Worm (Caenorhabditis elegans): ENCODE results near the gene nhr-22.

The nhr-22 gene

ce11 chrII:6489711-6490184 is 40.2 kb upstream of the nhr-22 start, which contains the start of the genes snr-3 and rsp-5 (continued):
- no peak for TF ChIP-seq zag-1 (tag; optimal IDR thresholded peaks at IDR 0.05)
- TF ChIP-seq vab-15 (tag; optimal IDR thresholded peaks at IDR 0.05), result no peak
- TF ChIP-seq alr-1 (tag; optimal IDR thresholded peaks at IDR 0.05; ENCODE audit: borderline replicate concordance), result no peak
- TF ChIP-seq unc-98 (GFP tag; IDR thresholded peaks at IDR 0.05), result no peak
- peak; percentile 60 for TF ChIP-seq dsc-1 (tag; optimal IDR thresholded peaks at IDR 0.05)
- TF ChIP-seq irx-1 (tag; optimal IDR thresholded peaks at IDR 0.05), result peak; percentile 22
- TF ChIP-seq efl-3 (GFP tag; optimal IDR thresholded peaks at IDR 0.05), result no peak
- peak; percentile 65 for TF ChIP-seq lin-14 (GFP tag; optimal IDR thresholded peaks at IDR 0.05)
- TF ChIP-seq jun-1 (tag; optimal IDR thresholded peaks at IDR 0.05), result peak; percentile 33
- peak; percentile 82 to 85 for TF ChIP-seq efl-1 (optimal IDR thresholded peaks at IDR 0.05)
- TF ChIP-seq efl-1 (GFP tag; optimal IDR thresholded peaks at IDR 0.05 in 1 of 2), result peak; percentile 79 to 97
- TF ChIP-seq aha-1 (tag; optimal IDR thresholded peaks at IDR 0.05), result no peak
- TF ChIP-seq aly-2 (tag; optimal IDR thresholded peaks at IDR 0.05), result no peak
- no peak for TF ChIP-seq unc-62 (GFP tag; optimal IDR thresholded peaks at IDR 0.05)
- no peak for TF ChIP-seq ets-5 (GFP tag; IDR thresholded peaks at IDR 0.05)
- no peak for TF ChIP-seq egl-27 (tag; optimal IDR thresholded peaks at IDR 0.05)
- TF ChIP-seq nhr-77 (tag; optimal IDR thresholded peaks at IDR 0.05), result peak; percentile 68
- TF ChIP-seq lin-13 (GFP tag; optimal IDR thresholded peaks at IDR 0.05), result peak; percentile 67
- peak; percentile 57 for TF ChIP-seq snpc-4 (tag; optimal IDR thresholded peaks at IDR 0.05)
- TF ChIP-seq nhr-71 (tag; optimal IDR thresholded peaks at IDR 0.05), result peak; percentile 81
- no peak for TF ChIP-seq fkh-4 (tag; optimal IDR thresholded peaks at IDR 0.05; ENCODE audit: borderline replicate concordance)
- no peak for TF ChIP-seq ces-1 (GFP tag; optimal IDR thresholded peaks at IDR 0.05)
- TF ChIP-seq C04F5.9 (tag; optimal IDR thresholded peaks at IDR 0.05), result no peak
- peak; percentile 51 for TF ChIP-seq nhr-90 (tag; optimal IDR thresholded peaks at IDR 0.05; ENCODE audit: poor library complexity)
- TF ChIP-seq mdl-1 (tag; optimal IDR thresholded peaks at IDR 0.05), result peak in 1 of 2 experiments; percentile 41
- TF ChIP-seq pag-3 (tag; optimal IDR thresholded peaks at IDR 0.05; ENCODE audit: borderline replicate concordance, insufficient read depth), result no peak
- TF ChIP-seq F16B12.6 (tag; optimal IDR thresholded peaks at IDR 0.05), result peak; percentile 33
- peak; percentile 84 for TF ChIP-seq nhr-85 (tag)
- TF ChIP-seq unc-130 (tag; optimal IDR thresholded peaks at IDR 0.05), result no peak
- peak; percentile 7 for TF ChIP-seq mef-2 (tag; optimal IDR thresholded peaks at IDR 0.05)
- peak; percentile 15 for TF ChIP-seq ama-1 (optimal IDR thresholded peaks at IDR 0.05)
- TF ChIP-seq nhr-28 (tag; optimal IDR thresholded peaks at IDR 0.05), result no peak
- no peak for TF ChIP-seq hlh-17 (GFP tag; optimal IDR thresholded peaks at IDR 0.05; ENCODE audit: borderline replicate concordance)
- TF ChIP-seq nhr-19 (GFP tag; conservative IDR thresholded peaks at IDR 0.05), result peak; percentile 74
- TF ChIP-seq Y116A8C.19 (tag; optimal IDR thresholded peaks at IDR 0.05; ENCODE audit: borderline replicate concordance), result no peak
- no peak for TF ChIP-seq egl-13 (tag; optimal IDR thresholded peaks at IDR 0.05)
- TF ChIP-seq elt-3 (tag; optimal IDR thresholded peaks at IDR 0.05), result peak in 2 of 6 experiments; percentile 43 to 61
- peak; percentile 73 for TF ChIP-seq rnt-1 (tag; optimal IDR thresholded peaks at IDR 0.05)
- no peak for TF ChIP-seq mab-9 (GFP tag; IDR thresholded peaks at IDR 0.05)
- no peak for TF ChIP-seq hpl-2 (GFP tag; optimal IDR thresholded peaks at IDR 0.05)
- peak in 1 of 2 experiments; percentile 32 for TF ChIP-seq ztf-11 (tag; optimal IDR thresholded peaks at IDR 0.05)
- TF ChIP-seq sptf-1 (tag; optimal IDR thresholded peaks at IDR 0.05), result no peak
- no peak for TF ChIP-seq lir-3 (tag; optimal IDR thresholded peaks at IDR 0.05; ENCODE audit: poor library complexity)
- peak; percentile 77 for TF ChIP-seq blmp-1 (tag; optimal IDR thresholded peaks at IDR 0.05)
- TF ChIP-seq sox-4 (tag; optimal IDR thresholded peaks at IDR 0.05), result no peak
- peak; percentile 70 for TF ChIP-seq snu-23 (GFP tag; optimal IDR thresholded peaks at IDR 0.05)
- peak; percentile 71 for TF ChIP-seq nhr-47 (tag; optimal IDR thresholded peaks at IDR 0.05)
- peak; percentile 70 for TF ChIP-seq lin-15B (tag; optimal IDR thresholded peaks at IDR 0.05)
- no peak for TF ChIP-seq hlh-4 (tag; optimal IDR thresholded peaks at IDR 0.05)
- TF ChIP-seq ceh-63 (GFP tag; optimal IDR thresholded peaks at IDR 0.05), result no peak
- TF ChIP-seq nhr-12 (tag; optimal IDR thresholded peaks at IDR 0.05), result no peak
- no peak for TF ChIP-seq tlp-1 (tag; optimal IDR thresholded peaks at IDR 0.05)
- peak; percentile 51 for TF ChIP-seq tbx-2 (tag; optimal IDR thresholded peaks at IDR 0.05)

Measured in whole organism, L1 larva.